Worm (Caenorhabditis elegans) whole organism, L2 larva: ENCODE results near the gene C08B11.9.

Experiments
- F13H6.1 ChIP-seq: sonication (generic microtip); optimal IDR thresholded peaks from 2 replicates; lab custom pipeline; 2016; ENCODE audit warnings: missing genetic modification characterization, missing compliant biosample characterization
- aly-2 ChIP-seq: fragments of 150-350 bp; optimal IDR thresholded peaks from 2 replicates; lab custom pipeline; 2014; ENCODE audit warnings: missing biosample characterization, missing genetic modification characterization
- fos-1 ChIP-seq: fragments of 150-350 bp; optimal IDR thresholded peaks from 2 replicates; lab custom pipeline; 2014; ENCODE audit warnings: missing biosample characterization, missing genetic modification characterization

ce11 chrII:8047264-8047663 lies 9.3 kb upstream of the C08B11.9 start, which contains the start of gene apn-1:
- TF ChIP-seq fos-1 (tag; lab: Kevin White, UChicago) (no peak), F13H6.1 (tag; lab: Kevin White, UChicago) (no peak), aly-2 (tag; lab: Kevin White, UChicago) (no peak)
